Worm (Caenorhabditis elegans) whole organism, midembryonic: ENCODE measurements around the gene sdz-10.

ENCODE experiments used
- T22C8.4 ChIP-seq: fragments of 200-800 bp; sonication (Bioruptor generic); IDR thresholded peaks from 2 replicates; pipeline ENCODE4 v1.3.6; 2022; ENCODE audit warnings: missing genetic modification characterization, missing compliant biosample characterization
- cog-1 ChIP-seq: sonication (generic microtip); optimal IDR thresholded peaks from 2 replicates; lab custom pipeline; 2016; ENCODE audit warnings: missing genetic modification characterization, missing compliant biosample characterization
- flt-1 ChIP-seq: fragments of 200-800 bp; sonication (Bioruptor generic); IDR thresholded peaks from 2 replicates; pipeline ENCODE4 v1.3.6; 2022; ENCODE audit warnings: missing genetic modification characterization, missing compliant biosample characterization
- klf-2 ChIP-seq: fragments of 200-800 bp; sonication (Bioruptor generic); conservative IDR thresholded peaks from 2 replicates; pipeline ENCODE4 v1.3.6; 2022; ENCODE audit warnings: missing genetic modification reagents, missing genetic modification characterization, missing compliant biosample characterization
- med-1 ChIP-seq: sonication (generic microtip); optimal IDR thresholded peaks from 2 replicates; lab custom pipeline; 2017; ENCODE audit warnings: missing genetic modification characterization, mild to moderate bottlenecking, missing compliant biosample characterization, antibody characterized with exemption, missing genetic modification reagents; ENCODE audit not compliant: insufficient read depth
- ref-1 ChIP-seq: fragments of 200-800 bp; sonication (Bioruptor generic); conservative IDR thresholded peaks from 2 replicates; pipeline ENCODE4 v1.3.6; 2022; ENCODE audit warnings: missing genetic modification reagents, missing genetic modification characterization, missing compliant biosample characterization
- tab-1 ChIP-seq: fragments of 200-800 bp; sonication (Bioruptor generic); IDR thresholded peaks from 2 replicates; pipeline ENCODE4 v1.3.6; 2022; ENCODE audit warnings: missing genetic modification characterization, missing compliant biosample characterization
- ztf-23 ChIP-seq: fragments of 200-800 bp; sonication (Bioruptor generic); IDR thresholded peaks from 2 replicates; pipeline ENCODE4 v1.3.6; 2022; ENCODE audit warnings: missing genetic modification reagents, missing genetic modification characterization, missing compliant biosample characterization
- ztf-29 ChIP-seq: fragments of 200-800 bp; sonication (Bioruptor generic); IDR thresholded peaks from 2 replicates; pipeline ENCODE4 v1.3.6; 2022; ENCODE audit warnings: missing genetic modification reagents, missing genetic modification characterization, missing compliant biosample characterization

Gene sdz-10

DNA sequence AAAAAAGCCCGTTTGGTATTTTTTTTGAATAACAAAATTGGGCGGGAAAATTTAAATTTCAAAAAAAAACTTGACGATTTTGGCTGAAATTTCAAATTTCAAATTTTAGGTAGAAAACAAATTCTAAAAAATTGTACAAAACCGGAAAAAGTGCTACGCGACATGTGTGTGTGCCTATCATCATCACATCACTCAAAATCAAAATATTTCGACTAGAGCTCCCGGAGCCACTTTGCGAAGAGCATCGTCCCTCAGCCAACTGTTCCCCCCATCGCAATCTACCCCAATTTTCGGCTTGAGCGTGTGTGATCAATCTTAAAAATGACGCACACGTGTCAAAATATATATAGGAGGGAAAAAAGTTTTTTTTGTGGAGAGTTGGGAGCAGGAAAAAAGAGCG is 45.3 kb downstream of the sdz-10 start:
- TF ChIP-seq tab-1 (no peak), ztf-29 (GFP tag; lab: Robert Waterston, UW) (no peak), klf-2 (GFP tag; lab: Robert Waterston, UW) (no peak), T22C8.4 (GFP tag; lab: Robert Waterston, UW) (no peak), ztf-23 (GFP tag; lab: Robert Waterston, UW) (no peak), med-1 (GFP tag; lab: Kevin White, UChicago) (no peak), cog-1 (tag; lab: Kevin White, UChicago) (no peak), ref-1 (GFP tag; lab: Robert Waterston, UW) (no peak), flt-1 (GFP tag; lab: Robert Waterston, UW) (no peak)

DNA sequence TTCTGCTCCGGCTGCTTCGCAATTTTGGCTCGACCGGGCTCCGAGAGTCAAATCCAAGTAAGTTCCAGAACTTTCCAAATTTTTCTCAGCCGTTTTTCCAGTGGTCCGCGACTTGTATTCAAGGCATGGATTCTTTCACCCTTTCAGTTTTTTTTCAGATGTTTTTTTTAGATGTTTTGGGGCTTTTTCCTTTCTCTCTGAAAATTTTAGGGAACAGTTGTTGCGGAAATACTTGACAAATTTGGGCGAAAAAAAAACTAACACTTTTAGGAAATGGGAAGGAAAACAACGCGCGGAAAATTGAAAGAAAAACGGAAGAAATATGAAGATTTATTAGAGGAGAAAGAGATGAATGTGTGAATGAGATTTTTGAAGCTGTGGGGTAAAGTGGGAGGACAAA is 46.5 kb downstream of the sdz-10 start, which contains the start of the genes T05A8.11 and nep-2:
Gene T05A8.11, minus strand, starts transcription at position 101 of the 400 bp plus-strand sequence.
Gene nep-2, minus strand, starts transcription at position 192 of the 400 bp plus-strand sequence.
- no peak for TF ChIP-seq T22C8.4 (GFP tag; lab: Robert Waterston, UW)

DNA sequence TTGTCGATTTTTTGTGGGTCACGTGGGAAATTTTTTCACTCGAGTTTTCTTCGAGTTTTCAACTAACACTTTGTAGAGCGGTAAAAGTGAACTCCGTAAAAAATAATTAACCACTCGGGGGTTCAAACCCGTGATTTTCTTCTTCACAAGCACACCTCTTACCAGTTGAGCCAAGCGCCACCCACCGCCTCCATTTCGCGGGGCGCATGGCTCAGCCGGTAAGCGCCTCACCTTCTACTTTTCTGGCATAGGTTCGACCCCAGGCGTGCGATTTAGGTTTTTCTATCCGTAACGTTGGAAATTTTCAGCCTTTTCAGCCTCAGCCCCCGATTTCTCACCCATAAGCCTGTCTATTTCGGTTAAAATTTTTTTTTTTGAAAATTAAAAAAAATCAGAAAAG is 50.1 kb downstream of the sdz-10 start:
- TF ChIP-seq flt-1 (GFP tag; lab: Robert Waterston, UW) (no peak), cog-1 (tag; lab: Kevin White, UChicago) (no peak), med-1 (GFP tag; lab: Kevin White, UChicago) (no peak), ztf-29 (GFP tag; lab: Robert Waterston, UW) (no peak), T22C8.4 (GFP tag; lab: Robert Waterston, UW) (no peak), ref-1 (GFP tag; lab: Robert Waterston, UW) (no peak), ztf-23 (GFP tag; lab: Robert Waterston, UW) (no peak), klf-2 (GFP tag; lab: Robert Waterston, UW) (no peak), tab-1 (no peak)
